Fruit fly (Drosophila melanogaster) whole organism, embryonic: Measurements from ENCODE around the gene CG15890.

Experiments
- ATbp ChIP-seq: fragments of 200-800 bp; sonication (Bioruptor generic); optimal IDR thresholded peaks from 2 replicates; lab custom pipeline; 2017; ENCODE audit warnings: missing biosample characterization, mild to moderate bottlenecking, missing genetic modification characterization, missing genetic modification reagents
- Bteb2 ChIP-seq: fragments of 200-800 bp; sonication (Bioruptor generic); optimal IDR thresholded peaks from 2 replicates; lab custom pipeline; 2016; ENCODE audit warnings: missing biosample characterization, missing genetic modification characterization
- CG10321 ChIP-seq: fragments of 200-800 bp; sonication (Bioruptor generic); IDR thresholded peaks from 2 replicates; pipeline ENCODE4 v1.3.6; 2022; ENCODE audit warnings: missing biosample characterization, missing genetic modification characterization
- CG10366 ChIP-seq: fragments of 200-800 bp; sonication (Bioruptor generic); IDR thresholded peaks from 2 replicates; pipeline ENCODE4 v1.3.6; 2022; ENCODE audit warnings: missing biosample characterization, missing genetic modification characterization
- CG11695 ChIP-seq: fragments of 200-800 bp; sonication (Bioruptor generic); IDR thresholded peaks from 3 replicates; pipeline ENCODE4 v1.3.6; 2022; ENCODE audit warnings: missing biosample characterization, missing genetic modification characterization
- CG11696 ChIP-seq: fragments of 200-800 bp; sonication (Bioruptor generic); IDR thresholded peaks from 2 replicates; pipeline ENCODE4 v1.3.6; 2022; ENCODE audit warnings: missing biosample characterization, missing genetic modification characterization
- CG11723 ChIP-seq: fragments of 200-800 bp; sonication (Bioruptor generic); optimal IDR thresholded peaks from 2 replicates; lab custom pipeline; 2017; ENCODE audit warnings: missing biosample characterization, mild to moderate bottlenecking, missing genetic modification characterization
- CG12942 ChIP-seq: fragments of 200-800 bp; sonication (Bioruptor generic); optimal IDR thresholded peaks from 3 replicates; lab custom pipeline; 2016; ENCODE audit warnings: missing biosample characterization, missing genetic modification characterization
- CG13424 ChIP-seq: fragments of 200-800 bp; sonication (Bioruptor generic); optimal IDR thresholded peaks from 2 replicates; lab custom pipeline; 2019; ENCODE audit warnings: missing biosample characterization, mild to moderate bottlenecking, missing genetic modification characterization, moderate library complexity
- CG15696 ChIP-seq: fragments of 200-800 bp; sonication (Bioruptor generic); optimal IDR thresholded peaks from 2 replicates; lab custom pipeline; 2019; ENCODE audit warnings: missing biosample characterization, mild to moderate bottlenecking, missing genetic modification characterization, moderate library complexity
- CG16863 ChIP-seq: fragments of 200-800 bp; sonication (Bioruptor generic); optimal IDR thresholded peaks from 3 replicates; lab custom pipeline; 2016; ENCODE audit warnings: missing biosample characterization, missing genetic modification characterization
- CG17186 ChIP-seq: fragments of 200-800 bp; sonication (Bioruptor generic); optimal IDR thresholded peaks from 3 replicates; lab custom pipeline; 2017; ENCODE audit warnings: missing biosample characterization, missing genetic modification reagents, missing genetic modification characterization
- CG17568 ChIP-seq: fragments of 200-800 bp; sonication (Bioruptor generic); optimal IDR thresholded peaks from 2 replicates; lab custom pipeline; 2018; ENCODE audit warnings: missing biosample characterization, mild to moderate bottlenecking, missing genetic modification characterization, moderate library complexity
- CG17829 ChIP-seq: fragments of 200-800 bp; optimal IDR thresholded peaks from 2 replicates; lab custom pipeline; 2019; ENCODE audit warnings: missing biosample characterization, mild to moderate bottlenecking, missing genetic modification characterization, moderate library complexity
- CG3281 ChIP-seq: fragments of 200-800 bp; sonication (Bioruptor generic); optimal IDR thresholded peaks from 3 replicates; lab custom pipeline; 2017; ENCODE audit warnings: missing biosample characterization, mild to moderate bottlenecking, missing genetic modification characterization
- CG34224 ChIP-seq: fragments of 200-800 bp; sonication (Bioruptor generic); IDR thresholded peaks from 3 replicates; pipeline ENCODE4 v1.3.6; 2022; ENCODE audit warnings: missing biosample characterization, missing genetic modification characterization; ENCODE audit not compliant: partially characterized antibody
- CG7745 ChIP-seq: fragments of 200-800 bp; sonication (Bioruptor generic); optimal IDR thresholded peaks from 2 replicates; lab custom pipeline; 2018; ENCODE audit warnings: missing biosample characterization, mild to moderate bottlenecking, missing genetic modification characterization, moderate library complexity
- CG7963 ChIP-seq: fragments of 200-800 bp; sonication (Bioruptor generic); IDR thresholded peaks from 3 replicates; pipeline ENCODE4 v1.3.6; 2022; ENCODE audit warnings: missing biosample characterization, missing genetic modification characterization; ENCODE audit not compliant: partially characterized antibody
- CG9437 ChIP-seq: fragments of 200-800 bp; sonication (Bioruptor generic); optimal IDR thresholded peaks from 2 replicates; lab custom pipeline; 2018; ENCODE audit warnings: missing biosample characterization, mild to moderate bottlenecking, missing genetic modification characterization
- Eip74EF ChIP-seq, 2 experiments: fragments of 200-800 bp in 1 of 2; fragments of >200 bp in 1 of 2; sonication (Bioruptor generic) in 1 of 2; optimal IDR thresholded peaks; 2 replicates each; lab custom pipeline; 2017 to 2019; ENCODE audit warnings: missing biosample characterization in 2 of 2, missing genetic modification characterization in 2 of 2, mild to moderate bottlenecking in 1 of 2, moderate library complexity in 1 of 2
- Elba2 ChIP-seq: fragments of 200-800 bp; sonication (Bioruptor generic); optimal IDR thresholded peaks from 3 replicates; lab custom pipeline; 2016; ENCODE audit warnings: missing biosample characterization, missing genetic modification characterization
- Fer2 ChIP-seq: fragments of 200-800 bp; sonication (Bioruptor generic); optimal IDR thresholded peaks from 2 replicates; lab custom pipeline; 2018; ENCODE audit warnings: missing biosample characterization, mild to moderate bottlenecking, missing genetic modification characterization, moderate library complexity
- H15 ChIP-seq: fragments of 200-800 bp; sonication (Bioruptor generic); IDR thresholded peaks from 3 replicates; pipeline ENCODE4 v1.3.6; 2022; ENCODE audit warnings: missing biosample characterization, missing genetic modification characterization
- Jarid2 ChIP-seq: fragments of 200-800 bp; sonication (Bioruptor generic); optimal IDR thresholded peaks from 3 replicates; lab custom pipeline; 2017; ENCODE audit warnings: mild to moderate bottlenecking, missing biosample characterization, missing genetic modification reagents, missing genetic modification characterization
- MESR4 ChIP-seq: fragments of 200-800 bp; sonication (Bioruptor generic); optimal IDR thresholded peaks from 2 replicates; lab custom pipeline; 2018; ENCODE audit warnings: missing biosample characterization, mild to moderate bottlenecking, missing genetic modification characterization, moderate library complexity
- Max ChIP-seq: fragments of 200-800 bp; sonication (Bioruptor generic); optimal IDR thresholded peaks from 2 replicates; lab custom pipeline; 2016; ENCODE audit warnings: missing biosample characterization, mild to moderate bottlenecking, missing genetic modification characterization
- NC2β ChIP-seq: fragments of 200-800 bp; sonication (Bioruptor generic); optimal IDR thresholded peaks from 2 replicates; lab custom pipeline; 2016; ENCODE audit warnings: missing biosample characterization, missing genetic modification characterization
- Rfx ChIP-seq: fragments of 200-800 bp; sonication (Bioruptor generic); IDR thresholded peaks from 2 replicates; pipeline ENCODE4 v1.3.6; 2022; ENCODE audit warnings: missing biosample characterization, missing genetic modification characterization
- TFAM ChIP-seq: fragments of 200-800 bp; sonication (Bioruptor generic); optimal IDR thresholded peaks from 2 replicates; lab custom pipeline; 2017; ENCODE audit warnings: missing biosample characterization, missing genetic modification characterization, inconsistent platforms
- Trl ChIP-seq, 3 experiments: fragments of >200 bp in 2 of 3; fragments of 200-800 bp in 1 of 3; sonication (Bioruptor generic) in 1 of 3; optimal IDR thresholded peaks; 2 replicates in 1 of 3; 3 replicates in 2 of 3; lab custom pipeline; 2016 to 2017; ENCODE audit warnings: missing biosample characterization in 1 of 3, missing genetic modification characterization in 1 of 3
- Usf ChIP-seq: fragments of 200-800 bp; sonication (Bioruptor generic); optimal IDR thresholded peaks from 2 replicates; lab custom pipeline; 2017; ENCODE audit warnings: missing genotype, missing biosample characterization, missing genetic modification characterization
- YL-1 ChIP-seq: fragments of 200-800 bp; sonication (Bioruptor generic); optimal IDR thresholded peaks from 3 replicates; lab custom pipeline; 2017; ENCODE audit warnings: missing biosample characterization, mild to moderate bottlenecking, missing genetic modification characterization
- ab ChIP-seq: fragments of 200-800 bp; sonication (Bioruptor generic); optimal IDR thresholded peaks from 2 replicates; lab custom pipeline; 2016; ENCODE audit warnings: missing biosample characterization, missing genetic modification characterization
- cad ChIP-seq: fragments of >200 bp; optimal IDR thresholded peaks from 2 replicates; lab custom pipeline; 2017; ENCODE audit warnings: missing biosample characterization, missing genetic modification characterization
- chn ChIP-seq: fragments of 200-800 bp; sonication (Bioruptor generic); optimal IDR thresholded peaks from 2 replicates; lab custom pipeline; 2016; ENCODE audit warnings: missing biosample characterization, missing genetic modification characterization
- corto ChIP-seq: fragments of 200-800 bp; sonication (Bioruptor generic); optimal IDR thresholded peaks from 2 replicates; lab custom pipeline; 2016; ENCODE audit warnings: missing biosample characterization, mild to moderate bottlenecking, missing genetic modification characterization, moderate library complexity
- eve ChIP-seq, 2 experiments: fragments of >200 bp; optimal IDR thresholded peaks; 2 replicates each; lab custom pipeline; 2017; ENCODE audit warnings: missing biosample characterization in 2 of 2, missing genetic modification characterization in 2 of 2
- fd102C ChIP-seq: fragments of 200-800 bp; sonication (Bioruptor generic); optimal IDR thresholded peaks from 2 replicates; lab custom pipeline; 2018; ENCODE audit warnings: missing biosample characterization, mild to moderate bottlenecking, missing genetic modification characterization, moderate library complexity
- ftz-f1 ChIP-seq: fragments of 200-800 bp; sonication (Bioruptor generic); optimal IDR thresholded peaks from 2 replicates; lab custom pipeline; 2016; ENCODE audit warnings: missing biosample characterization, missing genetic modification characterization
- grau ChIP-seq: fragments of 200-800 bp; optimal IDR thresholded peaks from 3 replicates; lab custom pipeline; 2019; ENCODE audit warnings: missing biosample characterization, mild to moderate bottlenecking, missing genetic modification characterization, moderate library complexity
- ham ChIP-seq: fragments of 200-800 bp; sonication (Bioruptor generic); IDR thresholded peaks from 2 replicates; pipeline ENCODE4 v1.3.6; 2022; ENCODE audit warnings: missing biosample characterization, missing genetic modification characterization
- knrl ChIP-seq: fragments of 200-800 bp; sonication (Bioruptor generic); IDR thresholded peaks from 3 replicates; pipeline ENCODE4 v1.3.6; 2022; ENCODE audit warnings: missing biosample characterization, missing genetic modification characterization; ENCODE audit not compliant: partially characterized antibody
- nmo ChIP-seq: fragments of 200-800 bp; sonication (Bioruptor generic); optimal IDR thresholded peaks from 2 replicates; lab custom pipeline; 2018; ENCODE audit warnings: missing biosample characterization, mild to moderate bottlenecking, missing genetic modification characterization, moderate library complexity
- phol ChIP-seq: fragments of 200-800 bp; sonication (Bioruptor generic); optimal IDR thresholded peaks from 3 replicates; lab custom pipeline; 2018; ENCODE audit warnings: missing biosample characterization, mild to moderate bottlenecking, missing genetic modification characterization, moderate library complexity
- pnt ChIP-seq: fragments of 200-800 bp; sonication (Bioruptor generic); optimal IDR thresholded peaks from 3 replicates; lab custom pipeline; 2016; ENCODE audit warnings: missing biosample characterization, missing genetic modification characterization
- pros ChIP-seq: fragments of 200-800 bp; sonication (Bioruptor generic); optimal IDR thresholded peaks from 3 replicates; lab custom pipeline; 2019; ENCODE audit warnings: missing biosample characterization, mild to moderate bottlenecking, missing genetic modification characterization, moderate library complexity
- row ChIP-seq: fragments of 200-800 bp; sonication (Bioruptor generic); IDR thresholded peaks from 3 replicates; pipeline ENCODE4 v1.3.6; 2022; ENCODE audit warnings: missing biosample characterization, missing genetic modification characterization
- salm ChIP-seq: fragments of 200-800 bp; sonication (Bioruptor generic); optimal IDR thresholded peaks from 2 replicates; lab custom pipeline; 2018; ENCODE audit warnings: missing biosample characterization, mild to moderate bottlenecking, missing genetic modification characterization
- sob ChIP-seq: fragments of 200-800 bp; sonication (Bioruptor generic); IDR thresholded peaks from 2 replicates; pipeline ENCODE4 v1.3.6; 2022; ENCODE audit warnings: missing biosample characterization, missing genetic modification characterization
- tgo ChIP-seq: fragments of 200-800 bp; sonication (Bioruptor generic); IDR thresholded peaks from 3 replicates; pipeline ENCODE4 v1.3.6; 2022; ENCODE audit warnings: missing biosample characterization, missing genetic modification characterization

CG15890 gene

DNA sequence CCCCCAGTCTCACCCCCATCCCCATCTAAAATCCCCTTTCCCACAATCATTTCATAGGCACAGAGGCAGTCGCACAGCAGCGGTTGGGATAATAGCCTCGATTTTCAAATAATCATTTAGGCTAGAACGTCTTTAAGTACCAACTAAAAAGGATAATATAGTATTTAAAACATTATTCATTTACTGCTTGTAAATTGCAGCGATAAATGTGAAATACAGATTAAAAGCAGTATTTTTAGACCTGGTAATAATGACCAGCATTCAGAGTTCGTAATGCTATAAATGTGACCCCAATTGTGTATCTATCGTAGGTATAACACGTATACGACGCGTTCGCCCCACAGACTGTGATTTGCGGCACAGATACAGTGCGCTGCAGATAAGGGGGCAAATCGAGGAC lies 38.0 kb downstream of the CG15890 start (continued):
- TF ChIP-seq CG34224 (GFP tag; lab: Robert Waterston, UW) (no peak), CG7745 (tag; lab: Kevin White, UChicago) (no peak), CG10321 (no peak), YL-1 (GFP tag; lab: Kevin White, UChicago) (no peak), Eip74EF (GFP tag; optimal IDR thresholded peaks at IDR 0.05; lab: Kevin White, UChicago) (peak in 1 of 2 experiments; percentile 22), CG17568 (no peak), CG10366 (GFP tag; lab: Robert Waterston, UW) (peak; percentile 16; the same call in 1 of the 2 replicates), CG15696 (tag; lab: Kevin White, UChicago) (no peak), Usf (GFP tag; lab: Kevin White, UChicago) (no peak), fd102C (GFP tag; lab: Kevin White, UChicago) (no peak), CG7963 (GFP tag; lab: Robert Waterston, UW) (no peak), CG17829 (tag; lab: Kevin White, UChicago) (peak; percentile 23), ham (GFP tag; lab: Robert Waterston, UW) (no peak), Max (GFP tag; lab: Kevin White, UChicago) (no peak), Rfx (GFP tag; lab: Robert Waterston, UW) (peak; percentile 40; the same call in 1 of the 2 replicates), knrl (GFP tag; lab: Robert Waterston, UW) (no peak), phol (tag; lab: Kevin White, UChicago) (peak; percentile 47), Trl (optimal IDR thresholded peaks at IDR 0.05; lab: Kevin White, UChicago) (no peak), Trl (GFP tag; optimal IDR thresholded peaks at IDR 0.05; lab: Kevin White, UChicago) (no peak), eve (GFP tag; optimal IDR thresholded peaks at IDR 0.05; lab: Kevin White, UChicago) (peak in 1 of 2 experiments; percentile 66), tgo (peak; percentile 46; the same call in 2 of the 3 replicates), chn (no peak), CG11695 (GFP tag; lab: Robert Waterston, UW) (no peak), cad (GFP tag; lab: Kevin White, UChicago) (no peak), ftz-f1 (no peak), CG13424 (tag; lab: Kevin White, UChicago) (peak; percentile 55), CG11723 (GFP tag; lab: Kevin White, UChicago) (no peak), CG16863 (GFP tag; lab: Kevin White, UChicago) (no peak), CG17186 (GFP tag; lab: Kevin White, UChicago) (no peak), TFAM (GFP tag; lab: Kevin White, UChicago) (no peak), ab (GFP tag; lab: Kevin White, UChicago) (no peak), Jarid2 (GFP tag; lab: Kevin White, UChicago) (no peak), salm (tag; lab: Kevin White, UChicago) (no peak), CG9437 (no peak), grau (tag; lab: Kevin White, UChicago) (peak; percentile 49), ATbp (GFP tag; lab: Kevin White, UChicago) (peak; percentile 49), CG11696 (GFP tag; lab: Robert Waterston, UW) (peak; percentile 69; the same call in 1 of the 2 replicates), Fer2 (tag; lab: Kevin White, UChicago) (no peak), pros (no peak), CG3281 (GFP tag; lab: Kevin White, UChicago) (peak; percentile 36), nmo (GFP tag; lab: Kevin White, UChicago) (peak; percentile 39), pnt (no peak), corto (GFP tag; lab: Kevin White, UChicago) (no peak), Elba2 (no peak), Bteb2 (no peak), NC2β (GFP tag; lab: Kevin White, UChicago) (no peak), H15 (GFP tag; lab: Robert Waterston, UW) (no peak), MESR4 (no peak), CG12942 (GFP tag; lab: Kevin White, UChicago) (no peak), row (GFP tag; lab: Robert Waterston, UW) (peak; percentile 72), sob (0 out of 2 replicates have a peak, but pooled peaks have one; percentile 20)
